Worm (Caenorhabditis elegans): ENCODE results near the gene lgc-23.

DNA sequence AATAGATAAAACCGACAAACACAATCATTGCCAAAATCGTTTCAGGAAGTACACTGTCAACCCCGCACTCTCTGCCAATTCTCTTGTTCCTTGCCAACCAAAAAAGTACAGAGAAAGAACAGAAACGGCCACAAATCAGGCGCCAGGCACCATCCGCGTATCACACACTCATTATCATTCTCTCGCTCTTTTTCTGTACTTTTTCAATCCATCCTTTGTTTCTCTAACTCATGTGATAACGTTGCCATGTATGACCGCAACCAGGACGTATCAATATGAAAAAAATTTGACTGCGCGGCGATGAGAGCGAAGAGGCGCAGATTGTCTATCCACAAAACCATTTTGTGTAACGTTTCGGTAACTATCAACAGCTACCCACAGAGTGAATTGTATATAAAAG, 39.6 kb downstream of the lgc-23 start, which contains the start of gene col-181:
- TF ChIP-seq dao-5 (tag; optimal IDR thresholded peaks at IDR 0.05) (no peak), W03F9.2 (tag; optimal IDR thresholded peaks at IDR 0.05) (no peak), him-1 (tag; optimal IDR thresholded peaks at IDR 0.05) (no peak)
